Worm (Caenorhabditis elegans) whole organism, midembryonic: ENCODE data around the gene C29F9.5.

Experiments used
- T22C8.4 ChIP-seq: fragments of 200-800 bp; sonication (Bioruptor generic); IDR thresholded peaks from 2 replicates; pipeline ENCODE4 v1.3.6; 2022; ENCODE audit warnings: missing genetic modification characterization, missing compliant biosample characterization
- cog-1 ChIP-seq: sonication (generic microtip); optimal IDR thresholded peaks from 2 replicates; lab custom pipeline; 2016; ENCODE audit warnings: missing genetic modification characterization, missing compliant biosample characterization
- tab-1 ChIP-seq: fragments of 200-800 bp; sonication (Bioruptor generic); IDR thresholded peaks from 2 replicates; pipeline ENCODE4 v1.3.6; 2022; ENCODE audit warnings: missing genetic modification characterization, missing compliant biosample characterization
- ztf-29 ChIP-seq: fragments of 200-800 bp; sonication (Bioruptor generic); IDR thresholded peaks from 2 replicates; pipeline ENCODE4 v1.3.6; 2022; ENCODE audit warnings: missing genetic modification reagents, missing genetic modification characterization, missing compliant biosample characterization

ce11 chrIII:149132-149531, 31.8 kb downstream of the C29F9.5 start:
- no peak for TF ChIP-seq cog-1
- TF ChIP-seq ztf-29 (GFP tag; lab: Robert Waterston, UW): no peak
- TF ChIP-seq tab-1 (GFP tag; lab: Robert Waterston, UW): no peak
- no peak for TF ChIP-seq T22C8.4
